Worm (Caenorhabditis elegans): ENCODE measurements around the gene Y45F10D.7.

- TF ChIP-seq egl-27 (tag; optimal IDR thresholded peaks at IDR 0.05): no peak
- TF ChIP-seq Y55F3AM.14 (GFP tag; optimal IDR thresholded peaks at IDR 0.05): no peak
- TF ChIP-seq ama-1 (optimal IDR thresholded peaks at IDR 0.05): no peak
- no peak for TF ChIP-seq ztf-11 (tag; optimal IDR thresholded peaks at IDR 0.05)
- no peak for TF ChIP-seq unc-39 (tag; optimal IDR thresholded peaks at IDR 0.05)
- TF ChIP-seq blmp-1 (tag; optimal IDR thresholded peaks at IDR 0.05; ENCODE audit: insufficient read depth): no peak
Measured at ce11 chrIV:13742244-13742643, 46.5 kb upstream of the Y45F10D.7 start, which contains the start of gene C47A4.3.
